Fruit fly (Drosophila melanogaster) whole organism, embryonic: ENCODE data around the gene CG3040.

Experiments used
- Adf1 ChIP-seq: fragments of 200-800 bp; sonication (Bioruptor generic); IDR thresholded peaks from 2 replicates; pipeline ENCODE4 v1.3.6; 2022; ENCODE audit warnings: missing biosample characterization, missing genetic modification characterization
- Awh ChIP-seq: fragments of 200-800 bp; sonication (Bioruptor generic); IDR thresholded peaks from 2 replicates; pipeline ENCODE4, ENCODE4 v1.3.6; 2022; ENCODE audit warnings: missing biosample characterization, missing genetic modification characterization
- B-H2 ChIP-seq: fragments of 200-800 bp; sonication (Bioruptor generic); optimal IDR thresholded peaks from 2 replicates; lab custom pipeline; 2018; ENCODE audit warnings: missing biosample characterization, mild to moderate bottlenecking, missing genetic modification characterization
- CG10267 ChIP-seq: fragments of 200-800 bp; sonication (Bioruptor generic); optimal IDR thresholded peaks from 2 replicates; lab custom pipeline; 2018; ENCODE audit warnings: missing biosample characterization, mild to moderate bottlenecking, missing genetic modification characterization, moderate library complexity
- CG11695 ChIP-seq: fragments of 200-800 bp; sonication (Bioruptor generic); IDR thresholded peaks from 3 replicates; pipeline ENCODE4 v1.3.6; 2022; ENCODE audit warnings: missing biosample characterization, missing genetic modification characterization
- CG12104 ChIP-seq: fragments of 200-800 bp; sonication (Bioruptor generic); optimal IDR thresholded peaks from 3 replicates; lab custom pipeline; 2016; ENCODE audit warnings: missing biosample characterization, missing genetic modification characterization
- CG13296 ChIP-seq: fragments of 200-800 bp; sonication (Bioruptor generic); optimal IDR thresholded peaks from 3 replicates; lab custom pipeline; 2018; ENCODE audit warnings: missing biosample characterization, mild to moderate bottlenecking, missing genetic modification characterization
- CG13775 ChIP-seq: fragments of 200-800 bp; sonication (Bioruptor generic); optimal IDR thresholded peaks from 3 replicates; lab custom pipeline; 2017; ENCODE audit warnings: missing biosample characterization, mild to moderate bottlenecking, missing genetic modification characterization
- CG15011 ChIP-seq: fragments of 200-800 bp; sonication (Bioruptor generic); optimal IDR thresholded peaks from 3 replicates; lab custom pipeline; 2018; ENCODE audit warnings: missing biosample characterization, mild to moderate bottlenecking, missing genetic modification characterization
- CG18262 ChIP-seq: fragments of 200-800 bp; optimal IDR thresholded peaks from 3 replicates; lab custom pipeline; 2019; ENCODE audit warnings: missing biosample characterization, mild to moderate bottlenecking, missing genetic modification characterization, moderate library complexity
- CG18619 ChIP-seq: fragments of 200-800 bp; sonication (Bioruptor generic); optimal IDR thresholded peaks from 3 replicates; lab custom pipeline; 2017; ENCODE audit warnings: missing biosample characterization, mild to moderate bottlenecking, missing genetic modification characterization
- CG3065 ChIP-seq: fragments of 200-800 bp; sonication (Bioruptor generic); optimal IDR thresholded peaks from 2 replicates; lab custom pipeline; 2016; ENCODE audit warnings: missing biosample characterization, missing genetic modification characterization
- CG34422 ChIP-seq: fragments of 200-800 bp; sonication (Bioruptor generic); IDR thresholded peaks from 3 replicates; pipeline ENCODE4 v1.3.6; 2022; ENCODE audit warnings: missing biosample characterization, missing genetic modification characterization
- CG3726 ChIP-seq: fragments of 200-800 bp; sonication (Bioruptor generic); IDR thresholded peaks from 3 replicates; pipeline ENCODE4, ENCODE4 v1.3.6; 2022; ENCODE audit warnings: missing biosample characterization, missing genetic modification characterization
- CG4360 ChIP-seq: fragments of 200-800 bp; sonication (Bioruptor generic); IDR thresholded peaks from 2 replicates; pipeline ENCODE4 v1.3.6; 2022; ENCODE audit warnings: missing biosample characterization, missing genetic modification characterization
- CG4854 ChIP-seq: fragments of 200-800 bp; sonication (Bioruptor generic); optimal IDR thresholded peaks from 2 replicates; lab custom pipeline; 2016; ENCODE audit warnings: missing biosample characterization, missing genetic modification characterization, inconsistent platforms
- CG5180 ChIP-seq: fragments of 200-800 bp; sonication (Bioruptor generic); optimal IDR thresholded peaks from 3 replicates; lab custom pipeline; 2017; ENCODE audit warnings: missing biosample characterization, missing genetic modification characterization, mild to moderate bottlenecking, moderate library complexity, missing genetic modification reagents
- CG6813 ChIP-seq: fragments of 200-800 bp; sonication (Bioruptor generic); optimal IDR thresholded peaks from 2 replicates; lab custom pipeline; 2017; ENCODE audit warnings: missing biosample characterization, missing genetic modification characterization, mild to moderate bottlenecking, moderate library complexity, missing genetic modification reagents
- CG8478 ChIP-seq: fragments of >200 bp; optimal IDR thresholded peaks from 2 replicates; lab custom pipeline; 2018
- CG8924 ChIP-seq: fragments of 200-800 bp; optimal IDR thresholded peaks from 3 replicates; lab custom pipeline; 2019; ENCODE audit warnings: missing biosample characterization, mild to moderate bottlenecking, missing genetic modification characterization, moderate library complexity
- CTCF ChIP-seq: fragments of 200-800 bp; sonication (Bioruptor generic); optimal IDR thresholded peaks from 2 replicates; lab custom pipeline; 2017; ENCODE audit warnings: missing biosample characterization, mild to moderate bottlenecking, missing genetic modification characterization, moderate library complexity
- Camta ChIP-seq: fragments of 200-800 bp; sonication (Bioruptor generic); optimal IDR thresholded peaks from 2 replicates; lab custom pipeline; 2016; ENCODE audit warnings: missing biosample characterization, missing genetic modification characterization
- Dp ChIP-seq: fragments of 200-800 bp; sonication (Bioruptor generic); optimal IDR thresholded peaks from 2 replicates; lab custom pipeline; 2018; ENCODE audit warnings: missing biosample characterization, mild to moderate bottlenecking, missing genetic modification characterization, moderate library complexity
- Hand ChIP-seq: fragments of 200-800 bp; sonication (Bioruptor generic); optimal IDR thresholded peaks from 2 replicates; lab custom pipeline; 2017; ENCODE audit warnings: mild to moderate bottlenecking, missing biosample characterization, missing genetic modification reagents, missing genetic modification characterization
- Hey ChIP-seq: fragments of 200-800 bp; sonication (Bioruptor generic); optimal IDR thresholded peaks from 3 replicates; lab custom pipeline; 2018; ENCODE audit warnings: missing biosample characterization, mild to moderate bottlenecking, missing genetic modification characterization
- Hmr ChIP-seq: fragments of 200-800 bp; sonication (Bioruptor generic); optimal IDR thresholded peaks from 3 replicates; lab custom pipeline; 2017; ENCODE audit warnings: mild to moderate bottlenecking, missing biosample characterization, missing genetic modification reagents, missing genetic modification characterization
- Meics ChIP-seq: fragments of 200-800 bp; sonication (Bioruptor generic); optimal IDR thresholded peaks from 2 replicates; lab custom pipeline; 2017; ENCODE audit warnings: missing biosample characterization, mild to moderate bottlenecking, missing genetic modification characterization
- Neu2 ChIP-seq: fragments of 200-800 bp; sonication (Bioruptor generic); optimal IDR thresholded peaks from 3 replicates; lab custom pipeline; 2016; ENCODE audit warnings: missing biosample characterization, missing genetic modification characterization, borderline replicate concordance
- Pdp1 ChIP-seq, 2 experiments: fragments of 200-800 bp; sonication (Bioruptor generic); optimal IDR thresholded peaks; 3 replicates each; lab custom pipeline; 2016; ENCODE audit warnings: missing biosample characterization in 2 of 2, missing genetic modification characterization in 2 of 2, mild to moderate bottlenecking in 1 of 2, moderate library complexity in 1 of 2
- Sry-δ ChIP-seq: fragments of 200-800 bp; sonication (Bioruptor generic); optimal IDR thresholded peaks from 2 replicates; lab custom pipeline; 2016; ENCODE audit warnings: missing biosample characterization, missing genetic modification characterization
- Taf1 ChIP-seq: fragments of 200-800 bp; sonication (Bioruptor generic); IDR thresholded peaks from 2 replicates; pipeline ENCODE4 v1.3.6; 2022; ENCODE audit warnings: missing biosample characterization, missing genetic modification characterization
- ab ChIP-seq: fragments of 200-800 bp; sonication (Bioruptor generic); optimal IDR thresholded peaks from 2 replicates; lab custom pipeline; 2016; ENCODE audit warnings: missing biosample characterization, missing genetic modification characterization
- al ChIP-seq: fragments of 200-800 bp; sonication (Bioruptor generic); IDR thresholded peaks from 2 replicates; pipeline ENCODE4 v1.3.6; 2022; ENCODE audit warnings: missing biosample characterization, missing genetic modification characterization
- ap ChIP-seq: fragments of 200-800 bp; sonication (Bioruptor generic); IDR thresholded peaks from 2 replicates; pipeline ENCODE4 v1.3.6; 2022; ENCODE audit warnings: missing biosample characterization, missing genetic modification characterization
- ara ChIP-seq: fragments of 200-800 bp; sonication (Bioruptor generic); IDR thresholded peaks from 2 replicates; pipeline ENCODE4 v1.3.6; 2022; ENCODE audit warnings: missing biosample characterization, missing genetic modification characterization
- br ChIP-seq: fragments of >200 bp; optimal IDR thresholded peaks from 2 replicates; lab custom pipeline; 2017
- caup ChIP-seq: fragments of 200-800 bp; sonication (Bioruptor generic); optimal IDR thresholded peaks from 3 replicates; lab custom pipeline; 2017; ENCODE audit warnings: missing biosample characterization, mild to moderate bottlenecking, missing genetic modification characterization, moderate library complexity; ENCODE audit not compliant: severe bottlenecking
- eve ChIP-seq, 2 experiments: fragments of >200 bp; optimal IDR thresholded peaks; 2 replicates each; lab custom pipeline; 2017; ENCODE audit warnings: missing biosample characterization in 2 of 2, missing genetic modification characterization in 2 of 2
- lbe ChIP-seq: fragments of 200-800 bp; sonication (Bioruptor generic); optimal IDR thresholded peaks from 2 replicates; lab custom pipeline; 2016; ENCODE audit warnings: missing biosample characterization, mild to moderate bottlenecking, missing genetic modification characterization
- lov ChIP-seq, 2 experiments: fragments of 200-800 bp in 1 of 2; fragments of >200 bp in 1 of 2; sonication (Bioruptor generic) in 1 of 2; IDR thresholded peaks in 1 of 2; optimal IDR thresholded peaks in 1 of 2; 2 replicates in 1 of 2; 3 replicates in 1 of 2; pipeline versions ENCODE4 v1.3.6 to Lab custom; 2017 to 2022; ENCODE audit warnings: missing biosample characterization in 1 of 2, missing genetic modification characterization in 1 of 2
- maf-S ChIP-seq: fragments of 200-800 bp; sonication (Bioruptor generic); optimal IDR thresholded peaks from 2 replicates; lab custom pipeline; 2016; ENCODE audit warnings: missing biosample characterization, missing genetic modification characterization
- nau ChIP-seq: fragments of 200-800 bp; sonication (Bioruptor generic); optimal IDR thresholded peaks from 3 replicates; lab custom pipeline; 2017; ENCODE audit warnings: missing biosample characterization, mild to moderate bottlenecking, missing genetic modification characterization, missing genetic modification reagents
- nerfin-2 ChIP-seq: fragments of 200-800 bp; sonication (Bioruptor generic); IDR thresholded peaks from 2 replicates; pipeline ENCODE4 v1.3.6; 2022; ENCODE audit warnings: missing biosample characterization, missing genetic modification characterization; ENCODE audit not compliant: partially characterized antibody
- otp ChIP-seq: fragments of 200-800 bp; sonication (Bioruptor generic); IDR thresholded peaks from 3 replicates; pipeline ENCODE4, ENCODE4 v1.3.6; 2022; ENCODE audit warnings: missing biosample characterization, missing genetic modification characterization
- peb ChIP-seq: fragments of 200-800 bp; sonication (Bioruptor generic); IDR thresholded peaks from 2 replicates; pipeline ENCODE4 v1.3.6; 2022; ENCODE audit warnings: missing biosample characterization, missing genetic modification characterization
- seq ChIP-seq: fragments of 200-800 bp; sonication (Bioruptor generic); IDR thresholded peaks from 2 replicates; pipeline ENCODE4 v1.3.6; 2022; ENCODE audit warnings: missing biosample characterization, missing genetic modification characterization
- slou ChIP-seq: fragments of 200-800 bp; sonication (Bioruptor generic); optimal IDR thresholded peaks from 3 replicates; lab custom pipeline; 2016; ENCODE audit warnings: missing biosample characterization, missing genetic modification characterization
- tap ChIP-seq: fragments of 200-800 bp; optimal IDR thresholded peaks from 3 replicates; lab custom pipeline; 2019; ENCODE audit warnings: missing biosample characterization, mild to moderate bottlenecking, missing genetic modification characterization, moderate library complexity
- tll ChIP-seq, 2 experiments: fragments of 200-800 bp in 1 of 2; fragments of >200 bp in 1 of 2; sonication (Bioruptor generic) in 1 of 2; optimal IDR thresholded peaks; 2 replicates each; lab custom pipeline; 2017 to 2019; ENCODE audit warnings: missing biosample characterization in 2 of 2, missing genetic modification characterization in 2 of 2, mild to moderate bottlenecking in 1 of 2, moderate library complexity in 1 of 2
- trh ChIP-seq: fragments of 200-800 bp; sonication (Bioruptor generic); optimal IDR thresholded peaks from 2 replicates; lab custom pipeline; 2016; ENCODE audit warnings: missing biosample characterization, missing genetic modification characterization
- wek ChIP-seq: fragments of 200-800 bp; sonication (Bioruptor generic); optimal IDR thresholded peaks from 3 replicates; lab custom pipeline; 2018; ENCODE audit warnings: missing biosample characterization, mild to moderate bottlenecking, missing genetic modification characterization, moderate library complexity
- wor ChIP-seq: fragments of 200-800 bp; sonication (Bioruptor generic); IDR thresholded peaks from 2 replicates; pipeline ENCODE4 v1.3.6; 2022; ENCODE audit warnings: missing biosample characterization, missing genetic modification characterization

Gene CG3040

dm6 chrX:6968564-6968963 is 4.6 kb downstream of the CG3040 start, which contains the start of gene Setd3 (continued):
- TF ChIP-seq ara (GFP tag; lab: Robert Waterston, UW), result no peak
- no peak for TF ChIP-seq ap (GFP tag; lab: Robert Waterston, UW)
- TF ChIP-seq wek (GFP tag; lab: Kevin White, UChicago), result peak; percentile 88
- TF ChIP-seq Hmr, result peak; percentile 20
- TF ChIP-seq trh (GFP tag; lab: Kevin White, UChicago), result no peak
- TF ChIP-seq CG13775, result no peak
- TF ChIP-seq Hey (tag; lab: Kevin White, UChicago), result no peak
- no peak for TF ChIP-seq CG15011
- TF ChIP-seq Camta (GFP tag; lab: Kevin White, UChicago), result no peak
- TF ChIP-seq Adf1, result no peak
- TF ChIP-seq CG5180, result no peak
- TF ChIP-seq al (GFP tag; lab: Robert Waterston, UW), result no peak
- no peak for TF ChIP-seq CG11695 (GFP tag; lab: Robert Waterston, UW)
- TF ChIP-seq ab (GFP tag; lab: Kevin White, UChicago), result no peak
- TF ChIP-seq lbe, result no peak
- TF ChIP-seq Sry-δ (GFP tag; lab: Kevin White, UChicago), result no peak
- no peak for TF ChIP-seq nau
- no peak for TF ChIP-seq CG18619 (GFP tag; lab: Kevin White, UChicago)
- TF ChIP-seq Hand (GFP tag; lab: Kevin White, UChicago), result no peak
- TF ChIP-seq CG18262 (tag; lab: Kevin White, UChicago), result no peak
- TF ChIP-seq CG3726 (GFP tag; lab: Robert Waterston, UW), result no peak
- no peak for TF ChIP-seq CG4854 (GFP tag; lab: Kevin White, UChicago)
- TF ChIP-seq Dp (GFP tag; lab: Kevin White, UChicago), result peak; percentile 41
- no peak for TF ChIP-seq CG3065 (GFP tag; lab: Kevin White, UChicago)
- no peak for TF ChIP-seq otp (GFP tag; lab: Robert Waterston, UW)
- no peak for TF ChIP-seq CG10267 (tag; lab: Kevin White, UChicago)
- TF ChIP-seq tap, result no peak
- no peak for TF ChIP-seq seq (GFP tag; lab: Robert Waterston, UW)
- TF ChIP-seq tll (GFP tag; optimal IDR thresholded peaks at IDR 0.05; lab: Kevin White, UChicago), result no peak
- TF ChIP-seq CG12104 (GFP tag; lab: Kevin White, UChicago), result no peak
- no peak for TF ChIP-seq Neu2 (GFP tag; lab: Kevin White, UChicago)
- TF ChIP-seq peb (GFP tag; lab: Robert Waterston, UW), result no peak
- TF ChIP-seq caup (GFP tag; lab: Kevin White, UChicago), result peak; percentile 29
- no peak for TF ChIP-seq Awh (GFP tag; lab: Robert Waterston, UW)
- peak; percentile 16 for TF ChIP-seq CTCF
- no peak for TF ChIP-seq CG6813 (GFP tag; lab: Kevin White, UChicago)
- TF ChIP-seq slou (GFP tag; lab: Kevin White, UChicago), result no peak
- no peak for TF ChIP-seq br (lab: Kevin White, UChicago)
- no peak for TF ChIP-seq B-H2
- TF ChIP-seq Taf1, result no peak
- TF ChIP-seq Meics (GFP tag; lab: Kevin White, UChicago), result no peak
- TF ChIP-seq nerfin-2 (GFP tag; lab: Robert Waterston, UW), result no peak
- TF ChIP-seq CG34422 (GFP tag; lab: Robert Waterston, UW), result peak; percentile 45; the same call in 1 of the 3 replicates
- TF ChIP-seq lov (optimal IDR thresholded peaks at IDR 0.05; lab: Kevin White, UChicago), result no peak
- TF ChIP-seq lov (GFP tag; IDR thresholded peaks at IDR 0.05; lab: Robert Waterston, UW), result no peak
- TF ChIP-seq wor, result no peak
- TF ChIP-seq Pdp1 (GFP tag; optimal IDR thresholded peaks at IDR 0.05; lab: Kevin White, UChicago), result no peak
- no peak for TF ChIP-seq maf-S (GFP tag; lab: Kevin White, UChicago)
- TF ChIP-seq CG8924 (tag; lab: Kevin White, UChicago), result no peak
- no peak for TF ChIP-seq CG8478
- TF ChIP-seq eve (GFP tag; optimal IDR thresholded peaks at IDR 0.05; lab: Kevin White, UChicago), result no peak
- 0 out of 2 replicates have a peak, but pooled peaks have one; percentile 22 for TF ChIP-seq CG4360 (GFP tag; lab: Robert Waterston, UW)
- TF ChIP-seq CG13296, result no peak
